Fruit fly (Drosophila melanogaster) whole organism, wandering third instar larva: Measurements from ENCODE around the gene Cpr67Fa2.

Experiments used
- Abd-B ChIP-seq: fragments of >200 bp; optimal IDR thresholded peaks from 2 replicates; lab custom pipeline; 2017; ENCODE audit warnings: missing biosample characterization, missing genetic modification characterization
- CG32264 ChIP-seq: fragments of 200-800 bp; sonication (Bioruptor generic); optimal IDR thresholded peaks from 2 replicates; lab custom pipeline; 2016; ENCODE audit warnings: missing biosample characterization, missing genetic modification characterization
- CG9705 ChIP-seq: fragments of 200-800 bp; sonication (Bioruptor generic); optimal IDR thresholded peaks from 2 replicates; lab custom pipeline; 2018; ENCODE audit warnings: missing biosample characterization, mild to moderate bottlenecking, missing genetic modification characterization
- CrebA ChIP-seq: fragments of 200-800 bp; sonication (Bioruptor generic); optimal IDR thresholded peaks from 2 replicates; lab custom pipeline; 2016; ENCODE audit warnings: missing biosample characterization, mild to moderate bottlenecking, missing genetic modification characterization, borderline replicate concordance
- Dfd ChIP-seq: fragments of >200 bp; optimal IDR thresholded peaks from 2 replicates; lab custom pipeline; 2017; ENCODE audit warnings: missing biosample characterization, missing genetic modification characterization
- Dif ChIP-seq: fragments of 200-275, 200-300 bp; sonication (Bioruptor generic); optimal IDR thresholded peaks from 2 replicates; lab custom pipeline; 2018; ENCODE audit warnings: missing biosample characterization, missing genetic modification characterization; ENCODE audit not compliant: partially characterized antibody
- HLH106 ChIP-seq: fragments of 200-800 bp; optimal IDR thresholded peaks from 3 replicates; lab custom pipeline; 2019; ENCODE audit warnings: missing biosample characterization, mild to moderate bottlenecking, missing genetic modification characterization, moderate library complexity
- Hnf4 ChIP-seq: fragments of 200-800 bp; sonication (Bioruptor generic); optimal IDR thresholded peaks from 2 replicates; lab custom pipeline; 2016; ENCODE audit warnings: missing biosample characterization, mild to moderate bottlenecking, missing genetic modification characterization
- Hr78 ChIP-seq: fragments of >200 bp; optimal IDR thresholded peaks from 2 replicates; lab custom pipeline; 2017; ENCODE audit warnings: missing biosample characterization, missing genetic modification characterization
- Hr83 ChIP-seq: fragments of 200-300 bp; sonication (Bioruptor generic); optimal IDR thresholded peaks from 2 replicates; lab custom pipeline; 2016; ENCODE audit warnings: missing biosample characterization, mild to moderate bottlenecking, missing genetic modification characterization, moderate library complexity; ENCODE audit not compliant: poor library complexity, severe bottlenecking
- Jra ChIP-seq: sonication (Bioruptor generic); optimal IDR thresholded peaks from 2 replicates; lab custom pipeline; 2016; ENCODE audit warnings: missing biosample characterization, missing genetic modification characterization
- Mio ChIP-seq: sonication (Bioruptor generic); optimal IDR thresholded peaks from 2 replicates; lab custom pipeline; 2016; ENCODE audit warnings: missing biosample characterization, missing genetic modification characterization
- Myc ChIP-seq: fragments of >200 bp; optimal IDR thresholded peaks from 2 replicates; lab custom pipeline; 2017
- N ChIP-seq: fragments of >200 bp; optimal IDR thresholded peaks from 2 replicates; lab custom pipeline; 2018; ENCODE audit warnings: missing biosample characterization, missing external identifiers, missing genetic modification characterization
- OdsH ChIP-seq: fragments of 200-800 bp; sonication (Bioruptor generic); optimal IDR thresholded peaks from 2 replicates; lab custom pipeline; 2016; ENCODE audit warnings: missing biosample characterization, mild to moderate bottlenecking, missing genetic modification characterization
- Rel ChIP-seq, 2 experiments: fragments of 200-800 bp; sonication (Bioruptor generic) in 1 of 2; optimal IDR thresholded peaks; 2 replicates in 1 of 2; 3 replicates in 1 of 2; lab custom pipeline; 2016 to 2019; ENCODE audit warnings: mild to moderate bottlenecking in 2 of 2, missing biosample characterization in 2 of 2, missing genetic modification characterization in 2 of 2, moderate library complexity in 1 of 2
- Sp1 ChIP-seq: fragments of 200-800 bp; sonication (Bioruptor generic); optimal IDR thresholded peaks from 3 replicates; lab custom pipeline; 2019; ENCODE audit warnings: missing biosample characterization, mild to moderate bottlenecking, missing genetic modification characterization, moderate library complexity
- Vsx2 ChIP-seq: fragments of 200-300, 225-300 bp; sonication (Bioruptor generic); optimal IDR thresholded peaks from 2 replicates; lab custom pipeline; 2018; ENCODE audit warnings: missing biosample characterization, missing genetic modification characterization; ENCODE audit not compliant: partially characterized antibody
- br ChIP-seq: fragments of 200-800 bp; sonication (Bioruptor generic); optimal IDR thresholded peaks from 2 replicates; lab custom pipeline; 2016; ENCODE audit warnings: missing biosample characterization, missing genetic modification characterization
- brk ChIP-seq: fragments of 200-800 bp; sonication (Bioruptor generic); optimal IDR thresholded peaks from 2 replicates; lab custom pipeline; 2016; ENCODE audit warnings: missing biosample characterization, mild to moderate bottlenecking, missing genetic modification characterization
- dl ChIP-seq, 2 experiments: fragments of 175-275, 200-275 bp in 1 of 2; fragments of 200-275 bp in 1 of 2; sonication (Bioruptor generic); optimal IDR thresholded peaks; lab custom pipeline; 2018; ENCODE audit warnings: mild to moderate bottlenecking in 2 of 2, missing biosample characterization in 2 of 2, missing genetic modification characterization in 2 of 2, moderate library complexity in 2 of 2; ENCODE audit not compliant: partially characterized antibody in 2 of 2, insufficient read depth in 1 of 2
- dmrt93B ChIP-seq: fragments of 200-800 bp; sonication (Bioruptor generic); optimal IDR thresholded peaks from 2 replicates; lab custom pipeline; 2018; ENCODE audit warnings: missing biosample characterization, mild to moderate bottlenecking, missing genetic modification characterization
- dsf ChIP-seq: sonication (Bioruptor generic); optimal IDR thresholded peaks from 2 replicates; lab custom pipeline; 2016; ENCODE audit warnings: missing biosample characterization, missing genetic modification characterization, borderline replicate concordance
- ey ChIP-seq: fragments of 200-800 bp; sonication (Bioruptor generic); optimal IDR thresholded peaks from 2 replicates; lab custom pipeline; 2016; ENCODE audit warnings: missing biosample characterization, missing genetic modification characterization
- fru ChIP-seq: fragments of 200-800 bp; sonication (Bioruptor generic); optimal IDR thresholded peaks from 3 replicates; lab custom pipeline; 2016; ENCODE audit warnings: missing biosample characterization, mild to moderate bottlenecking, missing genetic modification characterization
- lola ChIP-seq: fragments of >200 bp; optimal IDR thresholded peaks from 2 replicates; lab custom pipeline; 2017; ENCODE audit warnings: missing biosample characterization, missing genetic modification characterization
- pan ChIP-seq: fragments of >200 bp; optimal IDR thresholded peaks from 2 replicates; lab custom pipeline; 2017
- psq ChIP-seq: fragments of 200-800 bp; sonication (Bioruptor generic); optimal IDR thresholded peaks from 3 replicates; lab custom pipeline; 2017; ENCODE audit warnings: missing biosample characterization, mild to moderate bottlenecking, missing genetic modification characterization, moderate library complexity
- rgr ChIP-seq: fragments of 200-800 bp; sonication (Bioruptor generic); optimal IDR thresholded peaks from 3 replicates; lab custom pipeline; 2016; ENCODE audit warnings: missing biosample characterization, mild to moderate bottlenecking, missing genetic modification characterization
- sage ChIP-seq: fragments of 200-800 bp; sonication (Bioruptor generic); optimal IDR thresholded peaks from 2 replicates; lab custom pipeline; 2016; ENCODE audit warnings: missing biosample characterization, mild to moderate bottlenecking, missing genetic modification characterization
- usp ChIP-seq: fragments of >200 bp; optimal IDR thresholded peaks from 2 replicates; lab custom pipeline; 2017; ENCODE audit warnings: missing biosample characterization, missing genetic modification characterization
- woc ChIP-seq: sonication (Bioruptor generic); optimal IDR thresholded peaks from 2 replicates; lab custom pipeline; 2016; ENCODE audit warnings: missing biosample characterization, mild to moderate bottlenecking, missing genetic modification characterization

The Cpr67Fa2 gene

dm6 chr3L:10876036-10876435, 15.5 kb upstream of the Cpr67Fa2 start:
- no peak for TF ChIP-seq Abd-B (GFP tag; lab: Kevin White, UChicago)
- no peak for TF ChIP-seq CrebA (GFP tag; lab: Kevin White, UChicago)
- no peak for TF ChIP-seq psq (GFP tag; lab: Kevin White, UChicago)
- TF ChIP-seq HLH106 (tag; lab: Kevin White, UChicago), result no peak
- TF ChIP-seq dl (GFP tag; optimal IDR thresholded peaks at IDR 0.05; lab: Kevin White, UChicago; ENCODE audit: insufficient read depth in 1 of 2, partially characterized antibody in 2 of 2), result no peak
- TF ChIP-seq Mio, result no peak
- no peak for TF ChIP-seq Hnf4 (GFP tag; lab: Kevin White, UChicago)
- TF ChIP-seq Dfd (GFP tag; lab: Kevin White, UChicago), result no peak
- no peak for TF ChIP-seq pan (lab: Kevin White, UChicago)
- TF ChIP-seq sage (GFP tag; lab: Kevin White, UChicago), result no peak
- TF ChIP-seq fru (GFP tag; lab: Kevin White, UChicago), result no peak
- TF ChIP-seq dsf, result no peak
- no peak for TF ChIP-seq usp (GFP tag; lab: Kevin White, UChicago)
- no peak for TF ChIP-seq woc
- no peak for TF ChIP-seq dmrt93B
- TF ChIP-seq Hr83 (GFP tag; lab: Kevin White, UChicago), result no peak
- TF ChIP-seq OdsH, result no peak
- TF ChIP-seq Rel (GFP tag; optimal IDR thresholded peaks at IDR 0.05; lab: Kevin White, UChicago), result no peak
- no peak for TF ChIP-seq Rel (tag; optimal IDR thresholded peaks at IDR 0.05; lab: Kevin White, UChicago)
- TF ChIP-seq N (GFP tag; lab: Kevin White, UChicago), result no peak
- TF ChIP-seq ey (GFP tag; lab: Kevin White, UChicago), result no peak

- TF ChIP-seq Sp1 (GFP tag; lab: Kevin White, UChicago) (no peak), Vsx2 (GFP tag; lab: Kevin White, UChicago) (peak; percentile 93), Rel (GFP tag; optimal IDR thresholded peaks at IDR 0.05; lab: Kevin White, UChicago) (no peak), Rel (tag; optimal IDR thresholded peaks at IDR 0.05; lab: Kevin White, UChicago) (peak; percentile 17), Hr78 (GFP tag; lab: Kevin White, UChicago) (no peak), Hnf4 (GFP tag; lab: Kevin White, UChicago) (no peak), psq (GFP tag; lab: Kevin White, UChicago) (no peak), brk (GFP tag; lab: Kevin White, UChicago) (no peak), CG9705 (GFP tag; lab: Kevin White, UChicago) (no peak), rgr (GFP tag; lab: Kevin White, UChicago) (peak; percentile 91)
- TF ChIP-seq, all 38 proteins: peak for 3
Measured at dm6 chr3L:10878842-10879241, 12.7 kb upstream of the Cpr67Fa2 start, which contains the start of the genes CG6418 and Blos4. Gene CG6418 (minus strand): TSS chr3L:10879037. Gene Blos4 (plus strand): TSS chr3L:10879085.

dm6 chr3L:10882336-10883040, 9.0 kb upstream of the Cpr67Fa2 start, which contains the start of the genes CG6409 and galla-2:
Gene CG6409 (minus strand): TSS chr3L:10882386.
Gene galla-2 (plus strand): TSS chr3L:10882890.
- TF ChIP-seq Hr83 (GFP tag; lab: Kevin White, UChicago) (no peak), psq (GFP tag; lab: Kevin White, UChicago) (no peak), Vsx2 (GFP tag; lab: Kevin White, UChicago) (no peak), Rel (GFP tag; optimal IDR thresholded peaks at IDR 0.05; lab: Kevin White, UChicago) (no peak), Rel (tag; optimal IDR thresholded peaks at IDR 0.05; lab: Kevin White, UChicago) (no peak), HLH106 (tag; lab: Kevin White, UChicago) (no peak), woc (no peak), ey (GFP tag; lab: Kevin White, UChicago) (no peak), lola (GFP tag; lab: Kevin White, UChicago) (no peak), fru (GFP tag; lab: Kevin White, UChicago) (no peak), Abd-B (GFP tag; lab: Kevin White, UChicago) (no peak), br (no peak), Jra (no peak), Myc (no peak), rgr (GFP tag; lab: Kevin White, UChicago) (no peak), CG32264 (no peak)

dm6 chr3L:10885711-10886272, 5.7 kb upstream of the Cpr67Fa2 start:
- TF ChIP-seq Myc, result peak; percentile 69
- TF ChIP-seq Dif, result no peak
- TF ChIP-seq psq (GFP tag; lab: Kevin White, UChicago), result no peak
- TF ChIP-seq, all 38 proteins: peak for 1
